Worm (Caenorhabditis elegans) whole organism, L4 larva: ENCODE data around the gene idpa-1.

ENCODE experiments used
- F26F4.8 ChIP-seq: fragments of 200-800 bp; sonication (Bioruptor generic); conservative IDR thresholded peaks from 2 replicates; pipeline ENCODE4 v1.3.6; 2022; ENCODE audit warnings: missing genetic modification characterization, missing compliant biosample characterization
- F49E8.2 ChIP-seq: sonication (generic microtip); optimal IDR thresholded peaks from 2 replicates; lab custom pipeline; 2016; ENCODE audit warnings: missing compliant biosample characterization, mild to moderate bottlenecking, missing genetic modification characterization, borderline replicate concordance
- Y105C5A.15 ChIP-seq: fragments of 200-800 bp; sonication (Bioruptor generic); IDR thresholded peaks from 2 replicates; pipeline ENCODE4 v1.3.6; 2022; ENCODE audit warnings: missing genetic modification characterization, missing compliant biosample characterization
- ZK337.2 ChIP-seq: fragments of 200-800 bp; sonication (Bioruptor generic); IDR thresholded peaks from 2 replicates; pipeline ENCODE4 v1.3.6; 2022; ENCODE audit warnings: missing genetic modification reagents, missing genetic modification characterization, missing compliant biosample characterization
- ZK546.5 ChIP-seq, 2 experiments: sonication (generic microtip); optimal IDR thresholded peaks; 2 replicates each; lab custom pipeline; 2017; ENCODE audit warnings: missing biosample characterization in 2 of 2, missing genetic modification characterization in 2 of 2
- aha-1 ChIP-seq: fragments of 150-350 bp; peaks from one replicate; lab custom pipeline; 2014; ENCODE audit warnings: missing biosample characterization, missing genetic modification characterization
- ceh-20 ChIP-seq: fragments of 200-800 bp; sonication (Bioruptor generic); IDR thresholded peaks from 2 replicates; pipeline ENCODE4 v1.3.6; 2022; ENCODE audit warnings: missing genetic modification reagents, missing genetic modification characterization, missing compliant biosample characterization
- ceh-44 ChIP-seq: fragments of 200-800 bp; sonication (Bioruptor generic); IDR thresholded peaks from 2 replicates; pipeline ENCODE4 v1.3.6; 2022; ENCODE audit warnings: missing genetic modification reagents, missing genetic modification characterization, missing compliant biosample characterization
- ces-1 ChIP-seq: fragments of 150-350 bp; sonication (generic microtip); optimal IDR thresholded peaks from 4 replicates; lab custom pipeline; 2014; ENCODE audit warnings: missing biosample characterization, missing genetic modification reagents, missing genetic modification characterization
- daf-16 ChIP-seq, 3 experiments: sonication (generic microtip); optimal IDR thresholded peaks; 2 replicates each; lab custom pipeline; 2016 to 2017; ENCODE audit warnings: missing genetic modification characterization in 3 of 3, missing genetic modification reagents in 3 of 3, mild to moderate bottlenecking in 2 of 3, missing compliant biosample characterization in 2 of 3, missing biosample characterization in 1 of 3, moderate library complexity in 1 of 3
- daf-19 ChIP-seq: fragments of 200-800 bp; sonication (Bioruptor generic); conservative IDR thresholded peaks from 2 replicates; pipeline ENCODE4 v1.3.6; 2022; ENCODE audit warnings: missing genetic modification characterization, missing compliant biosample characterization
- dmd-8 ChIP-seq: fragments of 200-800 bp; sonication (Bioruptor generic); IDR thresholded peaks from 2 replicates; pipeline ENCODE4 v1.3.6; 2022; ENCODE audit warnings: missing genetic modification characterization, missing compliant biosample characterization
- dpl-1 ChIP-seq: fragments of 150-350 bp; optimal IDR thresholded peaks from 2 replicates; lab custom pipeline; 2014; ENCODE audit warnings: missing biosample characterization, missing genetic modification reagents, missing genetic modification characterization
- duxl-1 ChIP-seq: sonication (generic microtip); optimal IDR thresholded peaks from 2 replicates; lab custom pipeline; 2016; ENCODE audit warnings: mild to moderate bottlenecking, missing genetic modification characterization, moderate library complexity, missing compliant biosample characterization; ENCODE audit not compliant: poor library complexity
- dve-1 ChIP-seq: sonication (generic microtip); optimal IDR thresholded peaks from 2 replicates; lab custom pipeline; 2017; ENCODE audit warnings: antibody characterized with exemption, mild to moderate bottlenecking, missing genetic modification characterization, missing compliant biosample characterization; ENCODE audit not compliant: insufficient read depth
- egl-43 ChIP-seq: fragments of 200-800 bp; sonication (Bioruptor generic); IDR thresholded peaks from 2 replicates; pipeline ENCODE4 v1.3.6; 2022; ENCODE audit warnings: missing genetic modification reagents, missing genetic modification characterization, missing compliant biosample characterization
- fos-1 ChIP-seq: fragments of 150-350 bp; optimal IDR thresholded peaks from 2 replicates; lab custom pipeline; 2014; ENCODE audit warnings: missing biosample characterization, missing genetic modification characterization
- hlh-11 ChIP-seq: fragments of 200-800 bp; sonication (Bioruptor generic); optimal IDR thresholded peaks from 2 replicates; lab custom pipeline; 2018; ENCODE audit warnings: mild to moderate bottlenecking, missing genetic modification characterization, missing compliant biosample characterization
- hlh-30 ChIP-seq: sonication (generic microtip); optimal IDR thresholded peaks from 2 replicates; lab custom pipeline; 2017; ENCODE audit warnings: antibody characterized with exemption, mild to moderate bottlenecking, missing genetic modification characterization, missing compliant biosample characterization; ENCODE audit not compliant: insufficient read depth
- hmg-1.1 ChIP-seq: fragments of 200-800 bp; sonication (Bioruptor generic); IDR thresholded peaks from 2 replicates; pipeline ENCODE4 v1.3.6; 2022; ENCODE audit warnings: missing genetic modification reagents, missing genetic modification characterization, missing compliant biosample characterization
- lim-7 ChIP-seq: fragments of 200-800 bp; sonication (Bioruptor generic); IDR thresholded peaks from 2 replicates; pipeline ENCODE4 v1.3.6; 2022; ENCODE audit warnings: missing genetic modification characterization, missing compliant biosample characterization
- lin-13 ChIP-seq: fragments of 150-350 bp; optimal IDR thresholded peaks from 2 replicates; lab custom pipeline; 2014; ENCODE audit warnings: missing biosample characterization, missing genetic modification reagents, missing genetic modification characterization
- lin-29 ChIP-seq: fragments of 200-800 bp; sonication (Bioruptor generic); IDR thresholded peaks from 2 replicates; pipeline ENCODE4 v1.3.6; 2022; ENCODE audit warnings: missing genetic modification reagents, missing genetic modification characterization, missing compliant biosample characterization
- lin-38 ChIP-seq: fragments of 200-800 bp; sonication (Bioruptor generic); IDR thresholded peaks from 2 replicates; pipeline ENCODE4 v1.3.6; 2022; ENCODE audit warnings: missing genetic modification reagents, missing genetic modification characterization, missing compliant biosample characterization
- madf-9 ChIP-seq: fragments of 200-800 bp; sonication (Bioruptor generic); conservative IDR thresholded peaks from 2 replicates; pipeline ENCODE4 v1.3.6; 2022; ENCODE audit warnings: missing genetic modification reagents, missing genetic modification characterization, missing compliant biosample characterization
- mdl-1 ChIP-seq, 2 experiments: fragments of 150-350 bp in 1 of 2; sonication (generic microtip) in 1 of 2; optimal IDR thresholded peaks; 2 replicates each; lab custom pipeline; 2014 to 2017; ENCODE audit warnings: missing biosample characterization in 2 of 2, missing genetic modification characterization in 2 of 2
- mdt-29 ChIP-seq: fragments of 200-800 bp; sonication (Bioruptor generic); IDR thresholded peaks from 2 replicates; pipeline ENCODE4 v1.3.6; 2022; ENCODE audit warnings: missing genetic modification reagents, missing genetic modification characterization, missing compliant biosample characterization
- mxl-3 ChIP-seq: fragments of 200-800 bp; sonication (Bioruptor generic); optimal IDR thresholded peaks from 2 replicates; lab custom pipeline; 2018; ENCODE audit warnings: mild to moderate bottlenecking, missing genetic modification characterization, missing compliant biosample characterization
- nhr-10 ChIP-seq: fragments of 150-350 bp; optimal IDR thresholded peaks from 2 replicates; lab custom pipeline; 2014; ENCODE audit warnings: missing biosample characterization, missing genetic modification characterization
- nhr-102 ChIP-seq: sonication (generic microtip); optimal IDR thresholded peaks from 2 replicates; lab custom pipeline; 2016; ENCODE audit warnings: mild to moderate bottlenecking, missing genetic modification characterization, moderate library complexity, missing compliant biosample characterization
- nhr-25 ChIP-seq: sonication (generic microtip); optimal IDR thresholded peaks from 2 replicates; lab custom pipeline; 2017; ENCODE audit warnings: missing genetic modification characterization, mild to moderate bottlenecking, missing compliant biosample characterization, antibody characterized with exemption, moderate library complexity, borderline replicate concordance; ENCODE audit not compliant: insufficient read depth
- nhr-28 ChIP-seq: fragments of 150-350 bp; optimal IDR thresholded peaks from 2 replicates; lab custom pipeline; 2014; ENCODE audit warnings: missing biosample characterization, missing genetic modification characterization
- nhr-42 ChIP-seq: fragments of 200-800 bp; sonication (Bioruptor generic); IDR thresholded peaks from 2 replicates; pipeline ENCODE4 v1.3.6; 2022; ENCODE audit warnings: missing genetic modification characterization, missing compliant biosample characterization
- nhr-48 ChIP-seq: sonication (generic microtip); optimal IDR thresholded peaks from 2 replicates; lab custom pipeline; 2016; ENCODE audit warnings: mild to moderate bottlenecking, missing genetic modification characterization, missing compliant biosample characterization
- nhr-6 ChIP-seq: fragments of 150-350 bp; optimal IDR thresholded peaks from 2 replicates; lab custom pipeline; 2014; ENCODE audit warnings: missing biosample characterization, missing genetic modification characterization
- nhr-76 ChIP-seq: fragments of 150-350 bp; optimal IDR thresholded peaks from 2 replicates; lab custom pipeline; 2014; ENCODE audit warnings: missing biosample characterization, missing genetic modification characterization
- nhr-77 ChIP-seq: fragments of 150-350 bp; optimal IDR thresholded peaks from 2 replicates; lab custom pipeline; 2014; ENCODE audit warnings: missing biosample characterization, missing genetic modification characterization
- php-3 ChIP-seq: fragments of 200-800 bp; sonication (Bioruptor generic); IDR thresholded peaks from 2 replicates; pipeline ENCODE4 v1.3.6; 2022; ENCODE audit warnings: missing genetic modification reagents, missing genetic modification characterization, missing compliant biosample characterization
- pqm-1 ChIP-seq: sonication (generic microtip); optimal IDR thresholded peaks from 2 replicates; lab custom pipeline; 2017; ENCODE audit warnings: missing biosample characterization, missing genetic modification characterization
- rbr-2 ChIP-seq: sonication (generic microtip); optimal IDR thresholded peaks from 2 replicates; lab custom pipeline; 2016; ENCODE audit warnings: missing genotype, missing genetic modification characterization, missing compliant biosample characterization
- saeg-2 ChIP-seq: fragments of 200-800 bp; sonication (Bioruptor generic); IDR thresholded peaks from 2 replicates; pipeline ENCODE4 v1.3.6; 2022; ENCODE audit warnings: missing genetic modification reagents, missing genetic modification characterization, missing compliant biosample characterization
- set-16 ChIP-seq: fragments of 200-800 bp; sonication (Bioruptor generic); IDR thresholded peaks from 2 replicates; pipeline ENCODE4 v1.3.6; 2022; ENCODE audit warnings: missing genetic modification reagents, missing genetic modification characterization, missing compliant biosample characterization
- spr-1 ChIP-seq: sonication (generic microtip); optimal IDR thresholded peaks from 2 replicates; lab custom pipeline; 2016; ENCODE audit warnings: mild to moderate bottlenecking, missing genetic modification characterization, missing compliant biosample characterization
- spr-3 ChIP-seq: fragments of 200-800 bp; sonication (Bioruptor generic); optimal IDR thresholded peaks from 2 replicates; lab custom pipeline; 2018; ENCODE audit warnings: mild to moderate bottlenecking, missing genetic modification characterization, missing compliant biosample characterization
- vab-7 ChIP-seq: fragments of 200-800 bp; sonication (Bioruptor generic); IDR thresholded peaks from 2 replicates; pipeline ENCODE4 v1.3.6; 2022; ENCODE audit warnings: missing genetic modification reagents, missing genetic modification characterization, missing compliant biosample characterization
- zag-1 ChIP-seq: fragments of 150-350 bp; optimal IDR thresholded peaks from 2 replicates; lab custom pipeline; 2014; ENCODE audit warnings: missing biosample characterization, missing genetic modification characterization

Gene idpa-1

DNA sequence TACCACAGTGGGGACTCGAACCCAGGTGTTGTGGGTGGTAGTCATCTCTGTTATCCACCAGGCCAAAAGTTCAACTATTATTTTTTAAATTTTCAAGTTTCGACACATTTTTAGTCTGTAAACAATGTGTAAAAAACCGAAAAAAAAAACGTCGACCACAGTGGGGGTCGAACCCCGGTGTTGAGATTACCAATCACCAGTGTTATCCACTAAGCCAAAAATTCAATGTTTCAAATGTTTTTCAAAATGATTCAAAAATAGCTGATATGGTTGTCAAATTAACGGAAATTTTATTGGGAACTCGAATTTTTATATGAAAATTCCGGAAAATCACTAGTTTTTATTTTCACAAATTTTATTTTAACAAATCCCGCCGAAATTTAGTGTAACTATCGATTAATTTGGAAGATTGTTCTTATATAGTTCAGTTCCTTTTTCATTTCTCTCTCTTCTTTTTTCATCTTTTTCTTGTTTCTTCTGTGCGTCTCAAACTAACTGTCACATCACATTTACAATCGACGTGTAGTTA, 27.8 kb downstream of the idpa-1 start:
- TF ChIP-seq lim-7 (GFP tag; lab: Robert Waterston, UW) (no peak), mdt-29 (GFP tag; lab: Robert Waterston, UW) (no peak), dve-1 (tag; lab: Kevin White, UChicago) (no peak), nhr-42 (GFP tag; lab: Robert Waterston, UW) (no peak), dpl-1 (no peak), nhr-6 (tag; lab: Kevin White, UChicago) (no peak), Y105C5A.15 (GFP tag; lab: Robert Waterston, UW) (no peak), nhr-76 (tag; lab: Kevin White, UChicago) (no peak), daf-19 (GFP tag; lab: Robert Waterston, UW) (no peak), rbr-2 (no peak), lin-13 (GFP tag; lab: Kevin White, UChicago) (no peak), daf-16 (GFP tag; optimal IDR thresholded peaks at IDR 0.05; lab: Kevin White, UChicago) (no peak), daf-16 (tag; optimal IDR thresholded peaks at IDR 0.05; lab: Kevin White, UChicago) (no peak), F26F4.8 (GFP tag; lab: Robert Waterston, UW) (no peak), nhr-48 (no peak), madf-9 (GFP tag; lab: Robert Waterston, UW) (no peak)
- TF ChIP-seq, all 104 proteins: peak for 0

DNA sequence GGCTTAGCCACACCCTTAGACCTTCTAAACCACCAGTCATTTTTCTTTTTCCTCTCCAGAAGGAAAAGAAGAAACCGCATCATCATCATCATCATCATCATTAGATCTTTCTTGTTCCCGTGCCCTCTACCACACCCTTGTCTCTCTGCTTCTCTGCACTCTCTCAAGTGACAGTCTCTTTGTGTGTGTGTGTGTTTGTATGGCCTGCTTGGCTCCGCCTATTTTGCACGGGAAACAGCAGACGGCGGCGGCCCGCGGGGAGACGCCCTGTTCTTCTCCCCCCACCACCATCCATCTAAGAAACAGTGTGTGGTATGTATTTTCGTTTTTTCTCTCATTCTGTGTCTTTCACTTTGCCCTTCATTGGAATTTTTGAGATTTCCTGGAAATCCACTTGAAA, 29.2 kb downstream of the idpa-1 start:
- TF ChIP-seq ces-1 (GFP tag; lab: Kevin White, UChicago): no peak
- TF ChIP-seq ZK546.5 (tag; optimal IDR thresholded peaks at IDR 0.05; lab: Kevin White, UChicago): no peak
- no peak for TF ChIP-seq egl-43 (GFP tag; lab: Robert Waterston, UW)
- no peak for TF ChIP-seq vab-7 (GFP tag; lab: Robert Waterston, UW)
- TF ChIP-seq daf-16 (GFP tag; optimal IDR thresholded peaks at IDR 0.05; lab: Kevin White, UChicago): no peak
- TF ChIP-seq daf-16 (tag; optimal IDR thresholded peaks at IDR 0.05; lab: Kevin White, UChicago): peak; percentile 49
- no peak for TF ChIP-seq lin-29
- peak; percentile 49 for TF ChIP-seq spr-1 (tag; lab: Kevin White, UChicago)
- no peak for TF ChIP-seq daf-19 (GFP tag; lab: Robert Waterston, UW)
- no peak for TF ChIP-seq duxl-1 (tag; lab: Kevin White, UChicago)
- no peak for TF ChIP-seq dmd-8 (GFP tag; lab: Robert Waterston, UW)
- no peak for TF ChIP-seq F49E8.2
- TF ChIP-seq fos-1 (tag; lab: Kevin White, UChicago): no peak
- TF ChIP-seq hmg-1.1: peak; percentile 39; the same call in 1 of the 2 replicates
- peak; percentile 15 for TF ChIP-seq pqm-1
- peak; percentile 71 for TF ChIP-seq nhr-77 (tag; lab: Kevin White, UChicago)
- TF ChIP-seq nhr-42 (GFP tag; lab: Robert Waterston, UW): no peak
- peak; percentile 9; the same call in 1 of the 2 replicates for TF ChIP-seq ceh-20 (GFP tag; lab: Robert Waterston, UW)
- TF ChIP-seq hlh-11: peak; percentile 96
- TF ChIP-seq nhr-25 (tag; lab: Kevin White, UChicago): peak; percentile 38
- TF ChIP-seq saeg-2 (GFP tag; lab: Robert Waterston, UW): no peak
- TF ChIP-seq lim-7 (GFP tag; lab: Robert Waterston, UW): no peak
- peak; percentile 26 for TF ChIP-seq nhr-10 (tag; lab: Kevin White, UChicago)
- peak; percentile 98 for TF ChIP-seq nhr-28 (tag; lab: Kevin White, UChicago)
- TF ChIP-seq lin-38: no peak
- TF ChIP-seq nhr-102 (tag; lab: Kevin White, UChicago): peak; percentile 33
- no peak for TF ChIP-seq ZK337.2 (GFP tag; lab: Robert Waterston, UW)
- peak; percentile 14 for TF ChIP-seq lin-13 (GFP tag; lab: Kevin White, UChicago)
- TF ChIP-seq zag-1 (tag; lab: Kevin White, UChicago): no peak
- TF ChIP-seq dpl-1: peak; percentile 13
- peak; percentile 75 for TF ChIP-seq dve-1 (tag; lab: Kevin White, UChicago)
- TF ChIP-seq aha-1 (tag; lab: Kevin White, UChicago): peak; percentile 97
- TF ChIP-seq nhr-48: peak; percentile 77
- TF ChIP-seq ceh-44 (GFP tag; lab: Robert Waterston, UW): no peak
- peak; percentile 89 for TF ChIP-seq mxl-3 (GFP tag; lab: Kevin White, UChicago)
- TF ChIP-seq php-3 (GFP tag; lab: Robert Waterston, UW): peak; percentile 55; the same call in 1 of the 2 replicates
- peak; percentile 9 for TF ChIP-seq rbr-2
- TF ChIP-seq set-16 (GFP tag; lab: Robert Waterston, UW): peak; percentile 55
- TF ChIP-seq hlh-30 (tag; lab: Kevin White, UChicago): peak; percentile 95
- TF ChIP-seq mdl-1 (tag; optimal IDR thresholded peaks at IDR 0.05; lab: Kevin White, UChicago): peak; percentile 33 to 94
- no peak for TF ChIP-seq spr-3 (GFP tag; lab: Kevin White, UChicago)
